Fruit fly (Drosophila melanogaster) whole organism, pupa: ENCODE data around the gene CG11842.

Source experiments
- CG10348 ChIP-seq: fragments of 200-800 bp; sonication (Bioruptor generic); IDR thresholded peaks from 2 replicates; pipeline ENCODE4 v1.3.6; 2022; ENCODE audit warnings: missing biosample characterization, missing genetic modification characterization
- CG12605 ChIP-seq: fragments of 200-800 bp; sonication (Bioruptor generic); IDR thresholded peaks from 2 replicates; pipeline ENCODE4 v1.3.6; 2022; ENCODE audit warnings: missing biosample characterization, missing genetic modification characterization
- CG13204 ChIP-seq: fragments of 200-800 bp; sonication (Bioruptor generic); optimal IDR thresholded peaks from 2 replicates; lab custom pipeline; 2018; ENCODE audit warnings: missing biosample characterization, mild to moderate bottlenecking, missing genetic modification characterization, moderate library complexity
- CG14655 ChIP-seq: fragments of 200-800 bp; sonication (Bioruptor generic); optimal IDR thresholded peaks from 3 replicates; lab custom pipeline; 2017; ENCODE audit warnings: mild to moderate bottlenecking, missing biosample characterization, missing genetic modification reagents, missing genetic modification characterization
- CG15710 ChIP-seq: fragments of 200-800 bp; sonication (Bioruptor generic); optimal IDR thresholded peaks from 2 replicates; lab custom pipeline; 2018; ENCODE audit warnings: missing biosample characterization, mild to moderate bottlenecking, missing genetic modification characterization, moderate library complexity
- CG17806 ChIP-seq: fragments of 200-800 bp; sonication (Bioruptor generic); optimal IDR thresholded peaks from 2 replicates; lab custom pipeline; 2018; ENCODE audit warnings: missing biosample characterization, mild to moderate bottlenecking, missing genetic modification characterization, moderate library complexity
- CG32121 ChIP-seq: fragments of 200-800 bp; sonication (Bioruptor generic); IDR thresholded peaks from 2 replicates; pipeline ENCODE4 v1.3.6; 2022; ENCODE audit warnings: missing biosample characterization, missing genetic modification characterization
- CG34367 ChIP-seq: fragments of 200-800 bp; sonication (Bioruptor generic); optimal IDR thresholded peaks from 2 replicates; lab custom pipeline; 2018; ENCODE audit warnings: missing biosample characterization, mild to moderate bottlenecking, missing genetic modification characterization
- CG4496 ChIP-seq: fragments of 200-800 bp; sonication (Bioruptor generic); IDR thresholded peaks from 3 replicates; pipeline ENCODE4 v1.3.6; 2022; ENCODE audit warnings: missing biosample characterization, missing genetic modification characterization
- CG8159 ChIP-seq: fragments of 200-800 bp; sonication (Bioruptor generic); optimal IDR thresholded peaks from 3 replicates; lab custom pipeline; 2018; ENCODE audit warnings: missing biosample characterization, mild to moderate bottlenecking, missing genetic modification characterization, moderate library complexity
- CG8301 ChIP-seq: fragments of 200-800 bp; sonication (Bioruptor generic); optimal IDR thresholded peaks from 2 replicates; lab custom pipeline; 2018; ENCODE audit warnings: missing biosample characterization, mild to moderate bottlenecking, missing genetic modification characterization
- CG9948 ChIP-seq: fragments of 200-800 bp; sonication (Bioruptor generic); optimal IDR thresholded peaks from 2 replicates; lab custom pipeline; 2018; ENCODE audit warnings: missing biosample characterization, mild to moderate bottlenecking, missing genetic modification characterization, moderate library complexity
- D1 ChIP-seq: fragments of 200-800 bp; sonication (Bioruptor generic); optimal IDR thresholded peaks from 2 replicates; lab custom pipeline; 2018; ENCODE audit warnings: missing biosample characterization, mild to moderate bottlenecking, missing genetic modification characterization, moderate library complexity
- EcR ChIP-seq: fragments of 200-800 bp; sonication (Bioruptor generic); optimal IDR thresholded peaks from 3 replicates; lab custom pipeline; 2019; ENCODE audit warnings: missing biosample characterization, missing genetic modification characterization, mild to moderate bottlenecking, moderate library complexity, missing genetic modification reagents
- Ets98B ChIP-seq: fragments of 200-800 bp; sonication (Bioruptor generic); IDR thresholded peaks from 2 replicates; pipeline ENCODE4 v1.3.6; 2022; ENCODE audit warnings: missing biosample characterization, missing genetic modification characterization
- Pif1A ChIP-seq: fragments of 200-800 bp; sonication (Bioruptor generic); optimal IDR thresholded peaks from 3 replicates; lab custom pipeline; 2016; ENCODE audit warnings: missing biosample characterization, missing genetic modification characterization
- Pif1B ChIP-seq: fragments of 200-800 bp; sonication (Bioruptor generic); optimal IDR thresholded peaks from 3 replicates; lab custom pipeline; 2016; ENCODE audit warnings: missing biosample characterization, missing genetic modification characterization
- Snoo ChIP-seq: fragments of 200-800 bp; sonication (Bioruptor generic); optimal IDR thresholded peaks from 3 replicates; lab custom pipeline; 2017; ENCODE audit warnings: missing biosample characterization, mild to moderate bottlenecking, missing genetic modification characterization, inconsistent platforms
- fd96Ca ChIP-seq: fragments of 200-800 bp; sonication (Bioruptor generic); IDR thresholded peaks from 3 replicates; pipeline ENCODE4 v1.3.6; 2022; ENCODE audit warnings: missing biosample characterization, missing genetic modification characterization
- gl ChIP-seq: fragments of 200-800 bp; sonication (Bioruptor generic); optimal IDR thresholded peaks from 2 replicates; lab custom pipeline; 2018; ENCODE audit warnings: missing biosample characterization, mild to moderate bottlenecking, missing genetic modification characterization
- rn ChIP-seq: fragments of 200-800 bp; sonication (Bioruptor generic); IDR thresholded peaks from 2 replicates; pipeline ENCODE4 v1.3.6; 2022; ENCODE audit warnings: missing biosample characterization, missing genetic modification characterization

Gene CG11842

DNA sequence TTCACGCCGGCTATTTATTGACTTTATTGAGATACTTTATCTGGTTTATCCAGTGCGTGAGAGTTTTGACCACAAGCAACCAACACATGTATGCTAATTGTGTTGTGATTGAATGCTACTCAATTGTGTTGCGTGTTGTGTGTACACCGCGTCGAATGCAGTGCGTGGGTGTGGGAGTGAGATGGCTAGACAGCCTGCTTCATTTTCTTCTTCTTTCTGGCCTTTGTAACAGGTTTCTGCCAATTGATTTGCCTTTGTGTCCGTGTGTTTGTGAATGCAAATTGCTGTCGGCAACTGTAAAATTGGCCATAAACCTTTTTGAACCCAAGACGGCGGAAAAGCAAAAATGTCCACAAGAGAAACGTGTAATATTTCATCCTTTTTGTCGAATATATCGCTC, 34.4 kb downstream of the CG11842 start:
- no peak for TF ChIP-seq CG17806
- no peak for TF ChIP-seq CG8301

DNA sequence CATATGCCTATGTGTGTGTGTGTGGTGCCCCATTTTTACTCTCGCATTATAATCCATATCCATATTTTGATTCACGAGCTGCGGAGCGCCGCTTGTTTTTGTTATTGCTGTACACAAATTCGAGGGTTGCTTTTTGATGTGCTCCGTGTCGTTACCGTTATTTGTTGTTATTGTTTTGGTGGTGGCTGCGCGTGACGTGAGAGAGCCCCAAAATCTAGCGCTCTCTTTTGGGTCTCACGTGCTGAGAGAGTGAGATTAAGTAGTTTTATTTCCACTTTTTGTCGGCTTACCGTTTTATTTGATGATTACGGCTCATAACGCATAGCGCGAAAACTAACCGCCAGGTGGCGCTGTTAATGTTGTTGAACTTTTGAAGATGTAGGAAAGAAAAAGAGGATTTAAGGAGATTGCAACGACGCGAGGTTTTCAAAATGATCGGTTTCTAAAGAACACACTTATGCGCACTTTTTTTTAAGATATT, 34.9 kb downstream of the CG11842 start:
- TF ChIP-seq CG10348: no peak

DNA sequence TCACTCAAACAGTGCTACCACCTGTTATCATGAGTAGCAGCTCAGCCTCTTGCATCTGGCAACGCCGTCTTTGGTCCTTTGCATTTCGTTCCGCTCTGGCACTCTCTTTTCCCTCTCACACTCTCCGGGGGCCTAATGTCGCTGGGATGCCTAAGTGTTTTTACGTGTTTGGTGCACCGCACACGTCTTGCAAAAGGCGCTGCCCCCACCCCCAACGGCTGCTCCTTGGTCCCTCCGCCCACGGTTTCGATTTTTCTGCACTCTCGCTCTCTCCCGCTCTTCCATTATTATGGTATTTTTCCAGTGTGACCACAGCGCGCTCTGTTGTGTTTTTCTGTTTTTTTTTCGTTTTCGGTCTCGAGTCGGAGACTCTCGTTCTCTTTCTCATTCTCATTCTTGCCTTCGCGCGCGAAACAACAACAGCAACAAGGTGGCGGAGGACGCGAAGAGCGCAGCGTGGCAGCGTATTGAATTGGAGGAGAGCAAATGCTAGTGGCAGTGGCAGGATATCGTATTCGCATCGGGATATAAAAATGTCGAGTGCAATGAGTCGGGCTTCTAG, 35.5 kb downstream of the CG11842 start:
- TF ChIP-seq Pif1A: peak; percentile 20
- TF ChIP-seq CG4496 (GFP tag; lab: Robert Waterston, UW): peak; percentile 61; the same call in 2 of the 3 replicates
- peak; percentile 13 for TF ChIP-seq CG8159
- peak; percentile 7 for TF ChIP-seq CG17806
- no peak for TF ChIP-seq CG8301
- TF ChIP-seq CG14655 (GFP tag; lab: Kevin White, UChicago): no peak
- peak; percentile 44; the same call in 1 of the 2 replicates for TF ChIP-seq CG12605
- TF ChIP-seq CG13204 (GFP tag; lab: Kevin White, UChicago): peak; percentile 67
- TF ChIP-seq gl (tag; lab: Kevin White, UChicago): peak; percentile 25
- TF ChIP-seq Ets98B (GFP tag; lab: Robert Waterston, UW): peak; percentile 26; the same call in 1 of the 2 replicates
- TF ChIP-seq Pif1B (GFP tag; lab: Kevin White, UChicago): no peak
- TF ChIP-seq D1 (tag; lab: Kevin White, UChicago): no peak

DNA sequence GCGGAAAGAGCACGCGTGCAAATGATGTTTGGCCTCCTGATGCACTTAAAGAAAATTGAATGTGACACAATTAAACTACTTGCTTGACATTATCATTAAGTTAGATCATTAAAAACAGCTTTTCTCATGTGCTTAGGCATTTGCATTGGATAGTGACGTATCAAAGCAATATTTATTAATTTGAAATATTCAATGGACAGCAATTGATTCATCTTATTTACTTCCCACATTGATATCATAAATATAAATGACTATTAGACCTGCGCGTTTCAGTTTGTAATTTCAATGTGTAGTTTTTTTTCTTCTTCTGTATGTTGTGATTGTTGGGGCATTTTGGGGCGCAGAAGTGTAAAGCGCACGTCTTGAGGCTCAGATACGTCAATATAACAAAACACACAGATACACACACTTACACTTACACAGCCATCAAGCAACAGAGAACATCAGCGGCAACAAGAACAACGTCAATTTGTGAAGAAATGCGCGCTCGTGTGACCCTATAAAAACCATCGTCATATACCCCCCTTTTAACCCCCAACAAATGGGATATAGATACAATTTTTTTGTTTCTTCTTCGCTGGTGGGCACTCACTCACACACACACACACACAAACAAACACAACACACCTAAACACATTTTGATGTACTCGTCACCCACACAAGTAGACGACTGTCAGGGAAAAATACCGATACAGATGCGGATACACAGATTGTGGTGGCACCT, 36.6 kb downstream of the CG11842 start:
- TF ChIP-seq CG9948 (tag; lab: Kevin White, UChicago) (peak; percentile 59), gl (tag; lab: Kevin White, UChicago) (no peak), CG32121 (GFP tag; lab: Robert Waterston, UW) (no peak), CG15710 (tag; lab: Kevin White, UChicago) (peak; percentile 34), CG17806 (peak; percentile 54), CG14655 (GFP tag; lab: Kevin White, UChicago) (peak; percentile 72), rn (GFP tag; lab: Robert Waterston, UW) (no peak), Pif1A (peak; percentile 52), CG10348 (no peak), fd96Ca (GFP tag; lab: Robert Waterston, UW) (no peak), D1 (tag; lab: Kevin White, UChicago) (no peak), EcR (GFP tag; lab: Kevin White, UChicago) (no peak), Snoo (tag; lab: Kevin White, UChicago) (peak; percentile 39), CG4496 (GFP tag; lab: Robert Waterston, UW) (peak; percentile 55; the same call in 1 of the 3 replicates), Ets98B (GFP tag; lab: Robert Waterston, UW) (peak; percentile 24; the same call in 1 of the 2 replicates), CG8301 (peak; percentile 61), CG8159 (peak; percentile 51), CG12605 (no peak), Pif1B (GFP tag; lab: Kevin White, UChicago) (peak; percentile 52), CG34367 (tag; lab: Kevin White, UChicago) (peak; percentile 32), CG13204 (GFP tag; lab: Kevin White, UChicago) (no peak)
- TF ChIP-seq, all 21 proteins: peak for 12

DNA sequence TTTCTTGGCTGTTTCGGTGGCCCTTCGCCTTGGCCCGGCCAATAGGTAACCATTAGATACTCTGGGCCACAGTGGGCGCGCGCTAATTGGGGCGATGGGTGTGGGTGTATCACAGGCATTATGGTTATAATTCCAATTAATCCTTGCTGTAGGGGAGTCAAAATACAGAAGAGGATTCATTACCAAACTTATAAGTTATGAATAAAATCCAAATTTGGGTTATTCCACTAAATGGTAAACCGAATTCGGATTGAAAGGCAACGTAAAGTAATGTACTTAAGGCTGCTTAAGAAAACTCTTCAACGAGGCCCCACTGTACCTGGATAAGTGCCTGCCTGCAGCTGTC, 37.2 kb downstream of the CG11842 start:
- TF ChIP-seq CG15710 (tag; lab: Kevin White, UChicago): no peak
- peak; percentile 60; the same call in 1 of the 3 replicates for TF ChIP-seq CG4496 (GFP tag; lab: Robert Waterston, UW)
- TF ChIP-seq CG34367 (tag; lab: Kevin White, UChicago): no peak
- TF ChIP-seq CG8301: peak; percentile 36
- TF ChIP-seq CG32121 (GFP tag; lab: Robert Waterston, UW): peak; percentile 33; the same call in 1 of the 2 replicates
- TF ChIP-seq CG14655 (GFP tag; lab: Kevin White, UChicago): peak; percentile 57

DNA sequence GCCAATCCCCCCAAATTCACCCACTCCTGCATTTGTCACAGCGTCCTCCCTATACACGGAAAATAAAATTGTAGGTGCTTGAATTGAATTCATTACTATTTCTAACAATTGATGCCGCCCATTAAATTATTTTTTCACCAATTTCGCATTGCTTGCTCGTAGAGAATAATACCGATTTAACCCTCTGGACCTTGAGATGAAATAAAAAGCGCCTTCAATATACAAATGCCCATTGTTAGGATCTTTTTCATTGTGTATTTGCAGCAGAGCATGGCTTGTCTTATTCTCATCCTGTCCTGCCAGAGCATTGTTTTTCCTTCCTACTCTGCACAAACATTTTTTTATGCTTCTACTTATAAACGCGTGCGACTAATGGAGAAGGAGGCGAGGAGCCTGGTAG, 39.1 kb downstream of the CG11842 start:
- no peak for TF ChIP-seq CG13204 (GFP tag; lab: Kevin White, UChicago)
- peak; percentile 60 for TF ChIP-seq CG14655 (GFP tag; lab: Kevin White, UChicago)
- peak; percentile 58 for TF ChIP-seq CG34367 (tag; lab: Kevin White, UChicago)
- peak; percentile 58 for TF ChIP-seq CG15710 (tag; lab: Kevin White, UChicago)
- peak; percentile 25; the same call in 1 of the 2 replicates for TF ChIP-seq Ets98B (GFP tag; lab: Robert Waterston, UW)
- no peak for TF ChIP-seq CG32121 (GFP tag; lab: Robert Waterston, UW)
- peak; percentile 15 for TF ChIP-seq Pif1B (GFP tag; lab: Kevin White, UChicago)
- TF ChIP-seq rn (GFP tag; lab: Robert Waterston, UW): no peak
- TF ChIP-seq gl (tag; lab: Kevin White, UChicago): no peak
- no peak for TF ChIP-seq CG10348
- peak; percentile 13 for TF ChIP-seq Snoo (tag; lab: Kevin White, UChicago)
- TF ChIP-seq D1 (tag; lab: Kevin White, UChicago): no peak
- peak; percentile 48 for TF ChIP-seq CG8301
- peak; percentile 73 for TF ChIP-seq CG8159
- peak; percentile 59 for TF ChIP-seq Pif1A
- TF ChIP-seq CG9948 (tag; lab: Kevin White, UChicago): peak; percentile 77
- TF ChIP-seq CG4496 (GFP tag; lab: Robert Waterston, UW): no peak; the same call in 2 of the 3 replicates
- TF ChIP-seq CG17806: peak; percentile 76
- TF ChIP-seq EcR (GFP tag; lab: Kevin White, UChicago): no peak
- peak; percentile 61; the same call in 2 of the 3 replicates for TF ChIP-seq fd96Ca (GFP tag; lab: Robert Waterston, UW)
- TF ChIP-seq CG12605: no peak
- TF ChIP-seq, all 21 proteins: peak for 12
